Fruit fly (Drosophila melanogaster) whole organism, embryonic: ENCODE measurements around the gene pix.

Experiments
- Ada2b ChIP-seq: fragments of 200-800 bp; sonication (Bioruptor generic); IDR thresholded peaks from 2 replicates; pipeline ENCODE4 v1.3.6; 2022; ENCODE audit warnings: missing biosample characterization, missing genetic modification characterization
- Blimp-1 ChIP-seq: fragments of 200-800 bp; sonication (Bioruptor generic); optimal IDR thresholded peaks from 3 replicates; lab custom pipeline; 2018; ENCODE audit warnings: missing biosample characterization, missing genetic modification characterization, mild to moderate bottlenecking, moderate library complexity, missing genetic modification reagents
- CG10274 ChIP-seq: fragments of 200-800 bp; sonication (Bioruptor generic); optimal IDR thresholded peaks from 3 replicates; lab custom pipeline; 2017; ENCODE audit warnings: missing biosample characterization, mild to moderate bottlenecking, missing genetic modification characterization
- CG10565 ChIP-seq: fragments of 200-800 bp; sonication (Bioruptor generic); optimal IDR thresholded peaks from 3 replicates; lab custom pipeline; 2016; ENCODE audit warnings: missing biosample characterization, mild to moderate bottlenecking, missing genetic modification characterization
- CG12155 ChIP-seq: fragments of 200-800 bp; sonication (Bioruptor generic); optimal IDR thresholded peaks from 3 replicates; lab custom pipeline; 2016; ENCODE audit warnings: missing biosample characterization, missing genetic modification characterization
- CG12299 ChIP-seq: fragments of 200-800 bp; sonication (Bioruptor generic); optimal IDR thresholded peaks from 2 replicates; lab custom pipeline; 2018; ENCODE audit warnings: missing biosample characterization, mild to moderate bottlenecking, missing genetic modification characterization
- CG13123 ChIP-seq: fragments of 200-800 bp; sonication (Bioruptor generic); optimal IDR thresholded peaks from 2 replicates; lab custom pipeline; 2016; ENCODE audit warnings: missing biosample characterization, missing genetic modification characterization
- CG13296 ChIP-seq: fragments of 200-800 bp; sonication (Bioruptor generic); optimal IDR thresholded peaks from 3 replicates; lab custom pipeline; 2018; ENCODE audit warnings: missing biosample characterization, mild to moderate bottlenecking, missing genetic modification characterization
- CG14441 ChIP-seq: fragments of 200-800 bp; sonication (Bioruptor generic); IDR thresholded peaks from 2 replicates; pipeline ENCODE4 v1.3.6; 2022; ENCODE audit warnings: missing biosample characterization, missing genetic modification characterization
- CG14965 ChIP-seq: fragments of 200-800 bp; sonication (Bioruptor generic); optimal IDR thresholded peaks from 2 replicates; lab custom pipeline; 2016; ENCODE audit warnings: missing biosample characterization, missing genetic modification characterization, borderline replicate concordance
- CG15073 ChIP-seq: fragments of 200-800 bp; sonication (Bioruptor generic); optimal IDR thresholded peaks from 2 replicates; lab custom pipeline; 2016; ENCODE audit warnings: missing biosample characterization, missing genetic modification characterization
- CG15514 ChIP-seq: fragments of 200-800 bp; sonication (Bioruptor generic); optimal IDR thresholded peaks from 3 replicates; lab custom pipeline; 2017; ENCODE audit warnings: missing biosample characterization, missing genetic modification characterization, mild to moderate bottlenecking, moderate library complexity, missing genetic modification reagents
- CG1603 ChIP-seq: fragments of 200-800 bp; sonication (Bioruptor generic); optimal IDR thresholded peaks from 2 replicates; lab custom pipeline; 2019; ENCODE audit warnings: missing biosample characterization, mild to moderate bottlenecking, missing genetic modification characterization, moderate library complexity
- CG18011 ChIP-seq: fragments of 200-800 bp; sonication (Bioruptor generic); optimal IDR thresholded peaks from 2 replicates; lab custom pipeline; 2017; ENCODE audit warnings: missing biosample characterization, missing genetic modification characterization, mild to moderate bottlenecking, moderate library complexity, missing genotype
- CG18476 ChIP-seq: fragments of 200-800 bp; sonication (Bioruptor generic); optimal IDR thresholded peaks from 2 replicates; lab custom pipeline; 2016; ENCODE audit warnings: missing biosample characterization, mild to moderate bottlenecking, missing genetic modification characterization
- CG2116 ChIP-seq: fragments of 200-800 bp; sonication (Bioruptor generic); optimal IDR thresholded peaks from 3 replicates; lab custom pipeline; 2018; ENCODE audit warnings: missing biosample characterization, mild to moderate bottlenecking, missing genetic modification characterization
- CG2129 ChIP-seq: fragments of 200-800 bp; sonication (Bioruptor generic); IDR thresholded peaks from 2 replicates; pipeline ENCODE4 v1.3.6; 2022; ENCODE audit warnings: missing biosample characterization, missing genetic modification characterization; ENCODE audit not compliant: partially characterized antibody
- CG2712 ChIP-seq: fragments of 200-800 bp; optimal IDR thresholded peaks from 3 replicates; lab custom pipeline; 2019; ENCODE audit warnings: missing biosample characterization, mild to moderate bottlenecking, missing genetic modification characterization, moderate library complexity
- CG2875 ChIP-seq: fragments of 200-800 bp; sonication (Bioruptor generic); optimal IDR thresholded peaks from 2 replicates; lab custom pipeline; 2017; ENCODE audit warnings: missing biosample characterization, mild to moderate bottlenecking, missing genetic modification characterization, missing genetic modification reagents
- CG31365 ChIP-seq: fragments of 200-800 bp; sonication (Bioruptor generic); optimal IDR thresholded peaks from 2 replicates; lab custom pipeline; 2018; ENCODE audit warnings: missing biosample characterization, mild to moderate bottlenecking, missing genetic modification characterization
- CG3995 ChIP-seq: fragments of 200-800 bp; sonication (Bioruptor generic); optimal IDR thresholded peaks from 3 replicates; lab custom pipeline; 2016; ENCODE audit warnings: missing biosample characterization, missing genetic modification characterization
- CG4360 ChIP-seq: fragments of 200-800 bp; sonication (Bioruptor generic); IDR thresholded peaks from 2 replicates; pipeline ENCODE4 v1.3.6; 2022; ENCODE audit warnings: missing biosample characterization, missing genetic modification characterization
- CG8290 ChIP-seq, 3 experiments: fragments of 200-800 bp; sonication (Bioruptor generic); optimal IDR thresholded peaks; 2 replicates each; lab custom pipeline; 2016 to 2019; ENCODE audit warnings: missing biosample characterization in 3 of 3, missing genetic modification characterization in 3 of 3, mild to moderate bottlenecking in 2 of 3, moderate library complexity in 1 of 3
- CG8478 ChIP-seq: fragments of >200 bp; optimal IDR thresholded peaks from 2 replicates; lab custom pipeline; 2018
- Dbx ChIP-seq: fragments of 200-800 bp; sonication (Bioruptor generic); IDR thresholded peaks from 3 replicates; pipeline ENCODE4 v1.3.6; 2022; ENCODE audit warnings: missing biosample characterization, missing genetic modification characterization
- Doc2 ChIP-seq: fragments of 200-800 bp; sonication (Bioruptor generic); IDR thresholded peaks from 2 replicates; pipeline ENCODE4 v1.3.6; 2022; ENCODE audit warnings: missing biosample characterization, missing genetic modification characterization
- Gug ChIP-seq: fragments of 200-800 bp; sonication (Bioruptor generic); IDR thresholded peaks from 4 replicates; pipeline ENCODE4 v1.3.6; 2022; ENCODE audit warnings: missing biosample characterization, missing genetic modification characterization
- Hr3 ChIP-seq: fragments of 200-800 bp; sonication (Bioruptor generic); optimal IDR thresholded peaks from 3 replicates; lab custom pipeline; 2016; ENCODE audit warnings: missing biosample characterization, missing genetic modification characterization
- NC2β ChIP-seq: fragments of 200-800 bp; sonication (Bioruptor generic); optimal IDR thresholded peaks from 2 replicates; lab custom pipeline; 2016; ENCODE audit warnings: missing biosample characterization, missing genetic modification characterization
- Side ChIP-seq: fragments of 200-800 bp; sonication (Bioruptor generic); optimal IDR thresholded peaks from 2 replicates; lab custom pipeline; 2016; ENCODE audit warnings: missing biosample characterization, missing genetic modification characterization
- ato ChIP-seq: fragments of 200-800 bp; sonication (Bioruptor generic); IDR thresholded peaks from 2 replicates; pipeline ENCODE4 v1.3.6; 2022; ENCODE audit warnings: missing biosample characterization, missing genetic modification characterization; ENCODE audit not compliant: partially characterized antibody
- bcd ChIP-seq: fragments of 200-800 bp; sonication (Bioruptor generic); optimal IDR thresholded peaks from 2 replicates; lab custom pipeline; 2017; ENCODE audit warnings: missing biosample characterization, mild to moderate bottlenecking, missing genetic modification characterization
- bowl ChIP-seq: fragments of 200-800 bp; sonication (Bioruptor generic); IDR thresholded peaks from 2 replicates; pipeline ENCODE4 v1.3.6; 2022; ENCODE audit warnings: missing biosample characterization, missing genetic modification characterization
- chif ChIP-seq, 2 experiments: fragments of 200-800 bp; sonication (Bioruptor generic); optimal IDR thresholded peaks; 3 replicates each; lab custom pipeline; 2016; ENCODE audit warnings: missing biosample characterization in 2 of 2, missing genetic modification characterization in 2 of 2
- da ChIP-seq: fragments of 200-800 bp; sonication (Bioruptor generic); optimal IDR thresholded peaks from 2 replicates; lab custom pipeline; 2016; ENCODE audit warnings: missing biosample characterization, missing genetic modification characterization
- dmrt99B ChIP-seq: fragments of 200-800 bp; sonication (Bioruptor generic); optimal IDR thresholded peaks from 2 replicates; lab custom pipeline; 2018; ENCODE audit warnings: missing biosample characterization, mild to moderate bottlenecking, missing genetic modification characterization, moderate library complexity
- emc ChIP-seq: fragments of 200-800 bp; sonication (Bioruptor generic); optimal IDR thresholded peaks from 2 replicates; lab custom pipeline; 2016; ENCODE audit warnings: missing biosample characterization, missing genetic modification characterization
- eve ChIP-seq, 2 experiments: fragments of >200 bp; optimal IDR thresholded peaks; 2 replicates each; lab custom pipeline; 2017; ENCODE audit warnings: missing biosample characterization in 2 of 2, missing genetic modification characterization in 2 of 2
- grn ChIP-seq: fragments of 200-800 bp; sonication (Bioruptor generic); optimal IDR thresholded peaks from 3 replicates; lab custom pipeline; 2017; ENCODE audit warnings: missing biosample characterization, missing genetic modification characterization
- hkb ChIP-seq, 2 experiments: fragments of 200-800 bp in 1 of 2; fragments of >200 bp in 1 of 2; sonication (Bioruptor generic) in 1 of 2; IDR thresholded peaks in 1 of 2; optimal IDR thresholded peaks in 1 of 2; 2 replicates each; pipeline versions ENCODE4 v1.3.6 to Lab custom; 2017 to 2022; ENCODE audit warnings: missing biosample characterization in 1 of 2, missing genetic modification characterization in 1 of 2
- hth ChIP-seq: fragments of >200 bp; optimal IDR thresholded peaks from 2 replicates; lab custom pipeline; 2017; ENCODE audit warnings: inconsistent platforms
- kay ChIP-seq: fragments of 200-800 bp; sonication (Bioruptor generic); optimal IDR thresholded peaks from 2 replicates; lab custom pipeline; 2016; ENCODE audit warnings: missing biosample characterization, missing genetic modification characterization
- mld ChIP-seq: fragments of 200-800 bp; sonication (Bioruptor generic); IDR thresholded peaks from 3 replicates; pipeline ENCODE4 v1.3.6; 2022; ENCODE audit warnings: missing biosample characterization, missing genetic modification characterization; ENCODE audit not compliant: partially characterized antibody
- onecut ChIP-seq: fragments of 200-800 bp; sonication (Bioruptor generic); IDR thresholded peaks from 2 replicates; pipeline ENCODE4 v1.3.6; 2022; ENCODE audit warnings: missing biosample characterization, missing genetic modification characterization
- pzg ChIP-seq: fragments of 200-800 bp; sonication (Bioruptor generic); optimal IDR thresholded peaks from 3 replicates; lab custom pipeline; 2018; ENCODE audit warnings: missing biosample characterization, mild to moderate bottlenecking, missing genetic modification characterization, moderate library complexity
- ro ChIP-seq: fragments of 200-800 bp; sonication (Bioruptor generic); IDR thresholded peaks from 2 replicates; pipeline ENCODE4 v1.3.6; 2022; ENCODE audit warnings: missing biosample characterization, missing genetic modification characterization
- salm ChIP-seq: fragments of 200-800 bp; sonication (Bioruptor generic); optimal IDR thresholded peaks from 2 replicates; lab custom pipeline; 2018; ENCODE audit warnings: missing biosample characterization, mild to moderate bottlenecking, missing genetic modification characterization
- scrt ChIP-seq: fragments of 200-800 bp; sonication (Bioruptor generic); optimal IDR thresholded peaks from 2 replicates; lab custom pipeline; 2018; ENCODE audit warnings: missing biosample characterization, mild to moderate bottlenecking, missing genetic modification characterization, moderate library complexity
- slbo ChIP-seq: fragments of 200-800 bp; sonication (Bioruptor generic); IDR thresholded peaks from 2 replicates; pipeline ENCODE4 v1.3.6; 2022; ENCODE audit warnings: missing biosample characterization, missing genetic modification characterization
- usp ChIP-seq: fragments of >200 bp; optimal IDR thresholded peaks from 2 replicates; lab custom pipeline; 2017; ENCODE audit warnings: missing biosample characterization, missing genetic modification characterization

The pix gene

DNA sequence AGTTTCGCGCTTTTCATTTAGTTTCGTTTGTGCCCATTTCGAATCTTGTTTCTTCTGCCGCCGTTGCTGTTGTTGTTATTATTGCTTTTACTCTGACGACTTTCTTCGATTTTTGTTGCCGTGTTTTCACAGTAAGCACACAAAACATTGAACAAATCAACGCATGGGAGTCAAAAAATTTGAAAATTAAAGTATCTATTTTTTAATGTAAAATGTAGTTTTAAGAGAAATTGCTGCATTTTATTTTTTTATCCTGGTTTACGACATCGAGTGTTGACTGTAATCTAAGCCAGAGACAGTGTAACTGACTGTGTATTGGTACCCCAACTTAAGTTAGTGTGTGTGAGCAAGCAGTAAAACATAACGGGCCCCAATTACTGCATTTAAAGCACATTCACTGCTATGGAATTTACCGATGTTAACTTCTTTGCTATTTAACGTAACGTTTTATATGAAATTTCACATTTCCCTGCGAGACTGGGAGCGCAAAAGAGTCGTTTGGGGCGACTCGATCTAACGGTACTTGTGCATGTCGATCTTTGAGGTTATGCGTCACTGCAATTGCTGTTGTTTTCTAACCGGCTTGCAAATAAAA is 21.7 kb upstream of the pix start (continued):
- TF ChIP-seq kay, result no peak
- peak; percentile 34 for TF ChIP-seq salm (tag; lab: Kevin White, UChicago)
- TF ChIP-seq CG8290 (GFP tag; optimal IDR thresholded peaks at IDR 0.05; lab: Kevin White, UChicago), result no peak
- no peak for TF ChIP-seq CG8290 (tag; optimal IDR thresholded peaks at IDR 0.05; lab: Kevin White, UChicago)
- TF ChIP-seq da (GFP tag; lab: Kevin White, UChicago), result no peak
- TF ChIP-seq emc (GFP tag; lab: Kevin White, UChicago), result peak; percentile 25
- no peak for TF ChIP-seq Blimp-1 (GFP tag; lab: Kevin White, UChicago)
- TF ChIP-seq CG2712 (tag; lab: Kevin White, UChicago), result peak; percentile 74
- peak; percentile 73 for TF ChIP-seq CG1603 (tag; lab: Kevin White, UChicago)
- no peak for TF ChIP-seq CG8478 (lab: Kevin White, UChicago)
- no peak for TF ChIP-seq CG31365 (tag; lab: Kevin White, UChicago)
- no peak for TF ChIP-seq CG13123 (GFP tag; lab: Kevin White, UChicago)
- TF ChIP-seq bcd, result peak; percentile 38
- peak; percentile 29 for TF ChIP-seq Side (GFP tag; lab: Kevin White, UChicago)
- TF ChIP-seq onecut, result no peak
- peak; percentile 45; the same call in 1 of the 2 replicates for TF ChIP-seq Doc2 (GFP tag; lab: Robert Waterston, UW)
- peak; percentile 34 for TF ChIP-seq CG2875 (GFP tag; lab: Kevin White, UChicago)
- no peak for TF ChIP-seq CG2129 (GFP tag; lab: Robert Waterston, UW)
- no peak for TF ChIP-seq hth (lab: Kevin White, UChicago)
- no peak for TF ChIP-seq pzg
- TF ChIP-seq CG4360 (GFP tag; lab: Robert Waterston, UW), result no peak
- TF ChIP-seq slbo (GFP tag; lab: Robert Waterston, UW), result peak; percentile 66
- peak; percentile 45; the same call in 1 of the 2 replicates for TF ChIP-seq bowl
- TF ChIP-seq mld (GFP tag; lab: Robert Waterston, UW), result no peak
- TF ChIP-seq CG15073 (GFP tag; lab: Kevin White, UChicago), result no peak
- TF ChIP-seq ato (GFP tag; lab: Robert Waterston, UW), result no peak
- TF ChIP-seq CG18011 (GFP tag; lab: Kevin White, UChicago), result no peak
- peak; percentile 74 for TF ChIP-seq CG14441 (GFP tag; lab: Robert Waterston, UW)
- no peak for TF ChIP-seq dmrt99B (tag; lab: Kevin White, UChicago)
- TF ChIP-seq Ada2b (GFP tag; lab: Robert Waterston, UW), result peak; percentile 67
- no peak for TF ChIP-seq grn
- TF ChIP-seq NC2β (GFP tag; lab: Kevin White, UChicago), result peak; percentile 11
- TF ChIP-seq CG14965 (GFP tag; lab: Kevin White, UChicago), result no peak
- TF ChIP-seq scrt (GFP tag; lab: Kevin White, UChicago), result no peak
- TF ChIP-seq CG18476, result peak; percentile 30
- no peak for TF ChIP-seq usp
- peak; percentile 43 for TF ChIP-seq CG12155
- TF ChIP-seq CG2116 (GFP tag; lab: Kevin White, UChicago), result no peak
- TF ChIP-seq CG3995 (GFP tag; lab: Kevin White, UChicago), result peak; percentile 30
- no peak for TF ChIP-seq hkb (optimal IDR thresholded peaks at IDR 0.05; lab: Kevin White, UChicago)
- peak; percentile 74 for TF ChIP-seq hkb (GFP tag; IDR thresholded peaks at IDR 0.05; lab: Robert Waterston, UW)
- TF ChIP-seq CG13296 (GFP tag; lab: Kevin White, UChicago), result no peak
- TF ChIP-seq CG15514 (GFP tag; lab: Kevin White, UChicago), result no peak
- TF ChIP-seq Hr3 (GFP tag; lab: Kevin White, UChicago), result peak; percentile 48
- no peak for TF ChIP-seq eve (GFP tag; optimal IDR thresholded peaks at IDR 0.05; lab: Kevin White, UChicago)
- TF ChIP-seq Dbx (GFP tag; lab: Robert Waterston, UW), result 0 out of 3 replicates have a peak, but pooled peaks have one; percentile 37
- TF ChIP-seq ro (GFP tag; lab: Robert Waterston, UW), result no peak
- TF ChIP-seq CG12299 (tag; lab: Kevin White, UChicago), result no peak
- peak; percentile 20 to 62 for TF ChIP-seq chif (GFP tag; optimal IDR thresholded peaks at IDR 0.05; lab: Kevin White, UChicago)
- no peak for TF ChIP-seq CG10274 (GFP tag; lab: Kevin White, UChicago)
- no peak for TF ChIP-seq CG10565 (GFP tag; lab: Kevin White, UChicago)
- TF ChIP-seq Gug (GFP tag; lab: Robert Waterston, UW), result peak; percentile 55; the same call in 2 of the 4 replicates
